Worm (Caenorhabditis elegans): Measurements from ENCODE around the gene dhrs-4.

DNA sequence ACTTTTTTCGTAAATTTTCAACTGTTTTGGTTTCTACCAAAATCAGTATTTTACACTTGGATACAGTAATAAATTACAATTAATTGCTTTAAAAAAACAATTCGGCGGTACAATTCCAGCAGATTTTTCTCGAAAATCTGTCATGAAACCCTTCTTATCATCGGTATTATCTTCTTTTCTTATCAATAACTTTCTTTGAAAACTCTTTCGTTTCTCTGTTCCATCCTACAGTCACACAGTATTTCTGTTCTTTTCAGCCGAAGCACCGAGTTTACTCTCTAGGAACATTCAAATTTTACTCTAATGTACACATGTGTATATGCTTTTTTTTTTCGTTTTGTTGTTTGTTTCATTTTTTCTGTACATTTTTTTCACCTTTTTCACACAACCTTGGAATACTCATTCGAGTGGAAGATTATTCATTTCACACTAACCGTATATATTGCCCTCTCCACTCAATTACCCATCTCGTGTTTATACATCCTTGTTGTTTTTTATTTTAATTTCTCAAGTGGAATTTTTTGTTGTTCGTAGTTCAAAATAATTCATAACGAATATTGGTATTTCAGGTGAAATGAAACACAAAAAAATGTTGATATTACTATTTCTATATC lies 12.8 kb upstream of the dhrs-4 start, which contains the start of gene nid-1:
- TF ChIP-seq mes-2 (tag; optimal IDR thresholded peaks at IDR 0.05; ENCODE audit: poor library complexity, severe bottlenecking) (no peak), dpl-1 (GFP tag; optimal IDR thresholded peaks at IDR 0.05) (no peak), hmg-1.1 (GFP tag; IDR thresholded peaks at IDR 0.05) (no peak)

All from whole organism, L4 larva.